Worm (Caenorhabditis elegans) whole organism, L1 larva: Measurements from ENCODE around the gene K06G5.3.
A peak's percentile ranks its signal among the peaks of the same experiment; 100 is the strongest.

Source experiments
- C16A3.4 ChIP-seq: fragments of 150-350 bp; optimal IDR thresholded peaks from 2 replicates; lab custom pipeline; 2014; ENCODE audit warnings: missing biosample characterization, missing genetic modification characterization
- C34B4.2 ChIP-seq: sonication (generic microtip); optimal IDR thresholded peaks from 2 replicates; lab custom pipeline; 2017; ENCODE audit warnings: mild to moderate bottlenecking, missing genetic modification characterization, missing compliant biosample characterization
- F16B12.6 ChIP-seq: fragments of 150-350 bp; optimal IDR thresholded peaks from 2 replicates; lab custom pipeline; 2014; ENCODE audit warnings: missing biosample characterization, missing genetic modification characterization
- Y116A8C.19 ChIP-seq: sonication (generic microtip); optimal IDR thresholded peaks from 2 replicates; lab custom pipeline; 2016; ENCODE audit warnings: missing compliant biosample characterization, missing genetic modification characterization, borderline replicate concordance
- alr-1 ChIP-seq: fragments of 200-800 bp; sonication (Bioruptor generic); optimal IDR thresholded peaks from 2 replicates; lab custom pipeline; 2018; ENCODE audit warnings: borderline replicate concordance, mild to moderate bottlenecking, missing genetic modification characterization, missing compliant biosample characterization
- aly-2 ChIP-seq: fragments of 150-350 bp; optimal IDR thresholded peaks from 2 replicates; lab custom pipeline; 2014; ENCODE audit warnings: missing biosample characterization, missing genetic modification characterization
- blmp-1 ChIP-seq: fragments of 150-350 bp; optimal IDR thresholded peaks from 2 replicates; lab custom pipeline; 2014; ENCODE audit warnings: missing biosample characterization, missing genetic modification characterization
- ceh-63 ChIP-seq: fragments of 200-800 bp; sonication (Bioruptor generic); optimal IDR thresholded peaks from 2 replicates; lab custom pipeline; 2018; ENCODE audit warnings: mild to moderate bottlenecking, missing genetic modification characterization, missing compliant biosample characterization
- ceh-82 ChIP-seq, 3 experiments: fragments of 150-350 bp in 1 of 3; sonication (generic microtip) in 2 of 3; optimal IDR thresholded peaks; 2 replicates each; lab custom pipeline; 2014 to 2017; ENCODE audit warnings: missing biosample characterization in 3 of 3, missing genetic modification characterization in 3 of 3
- ceh-88 ChIP-seq: fragments of 200-800 bp; sonication (Bioruptor generic); IDR thresholded peaks from 2 replicates; pipeline ENCODE4 v1.3.6; 2022; ENCODE audit warnings: missing genetic modification characterization, missing compliant biosample characterization
- ceh-90 ChIP-seq: sonication (generic microtip); optimal IDR thresholded peaks from 2 replicates; lab custom pipeline; 2016; ENCODE audit warnings: missing genetic modification characterization, missing compliant biosample characterization
- ces-1 ChIP-seq: fragments of 150-350 bp; optimal IDR thresholded peaks from 2 replicates; lab custom pipeline; 2014; ENCODE audit warnings: missing biosample characterization, missing genetic modification reagents, missing genetic modification characterization
- efl-3 ChIP-seq: fragments of 200-800 bp; sonication (Bioruptor generic); optimal IDR thresholded peaks from 2 replicates; lab custom pipeline; 2018; ENCODE audit warnings: mild to moderate bottlenecking, missing genetic modification characterization, missing compliant biosample characterization
- egl-13 ChIP-seq: sonication (generic microtip); optimal IDR thresholded peaks from 2 replicates; lab custom pipeline; 2016; ENCODE audit warnings: missing genotype, missing genetic modification reagents, missing genetic modification characterization, missing compliant biosample characterization
- egl-27 ChIP-seq, 2 experiments: fragments of 150-350 bp in 1 of 2; sonication (generic microtip); optimal IDR thresholded peaks; 3 replicates each; lab custom pipeline; 2017 to 2018; ENCODE audit warnings: missing biosample characterization in 2 of 2, missing genetic modification characterization in 2 of 2, missing genetic modification reagents in 2 of 2
- elt-2 ChIP-seq: sonication (generic microtip); optimal IDR thresholded peaks from 2 replicates; lab custom pipeline; 2016; ENCODE audit warnings: missing genetic modification characterization, mild to moderate bottlenecking, inconsistent platforms, missing compliant biosample characterization, missing genetic modification reagents
- elt-3 ChIP-seq, 6 experiments: fragments of 150-350 bp in 1 of 6; sonication (generic microtip); optimal IDR thresholded peaks; 2 replicates each; lab custom pipeline; 2017 to 2018; ENCODE audit warnings: missing biosample characterization in 6 of 6, missing genetic modification characterization in 6 of 6, inconsistent platforms in 1 of 6
- fkh-10 ChIP-seq: sonication (generic microtip); optimal IDR thresholded peaks from 2 replicates; lab custom pipeline; 2017; ENCODE audit warnings: missing biosample characterization, missing genetic modification reagents, missing genetic modification characterization
- fkh-4 ChIP-seq: sonication (generic microtip); optimal IDR thresholded peaks from 2 replicates; lab custom pipeline; 2016; ENCODE audit warnings: missing compliant biosample characterization, missing genetic modification characterization, borderline replicate concordance
- fos-1 ChIP-seq: fragments of 150-350 bp; optimal IDR thresholded peaks from 2 replicates; lab custom pipeline; 2014; ENCODE audit warnings: missing biosample characterization, missing genetic modification characterization
- hpl-2 ChIP-seq: fragments of 150-350 bp; optimal IDR thresholded peaks from 2 replicates; lab custom pipeline; 2014; ENCODE audit warnings: missing biosample characterization, missing genetic modification reagents, missing genetic modification characterization
- irx-1 ChIP-seq: sonication (generic microtip); optimal IDR thresholded peaks from 2 replicates; lab custom pipeline; 2016; ENCODE audit warnings: missing genetic modification characterization, missing compliant biosample characterization
- lin-39 ChIP-seq: fragments of 150-350 bp; optimal IDR thresholded peaks from 2 replicates; lab custom pipeline; 2014; ENCODE audit warnings: missing biosample characterization, missing genetic modification reagents, missing genetic modification characterization
- lir-3 ChIP-seq: sonication (generic microtip); optimal IDR thresholded peaks from 2 replicates; lab custom pipeline; 2016; ENCODE audit warnings: mild to moderate bottlenecking, missing genetic modification characterization, moderate library complexity, missing compliant biosample characterization; ENCODE audit not compliant: poor library complexity
- mdl-1 ChIP-seq, 2 experiments: fragments of 150-350 bp; optimal IDR thresholded peaks; 2 replicates each; lab custom pipeline; 2014 to 2017; ENCODE audit warnings: missing biosample characterization in 2 of 2, missing genetic modification characterization in 2 of 2, inconsistent platforms in 1 of 2
- mep-1 ChIP-seq: fragments of 150-350 bp; optimal IDR thresholded peaks from 2 replicates; lab custom pipeline; 2014; ENCODE audit warnings: missing biosample characterization, missing genetic modification characterization
- nhr-11 ChIP-seq: fragments of 150-350 bp; optimal IDR thresholded peaks from 2 replicates; lab custom pipeline; 2014; ENCODE audit warnings: missing biosample characterization, missing genetic modification characterization
- nhr-19 ChIP-seq: fragments of 200-800 bp; sonication (Bioruptor generic); conservative IDR thresholded peaks from 2 replicates; pipeline ENCODE4 v1.3.6; 2022; ENCODE audit warnings: missing genetic modification characterization, missing compliant biosample characterization
- nhr-28 ChIP-seq: fragments of 150-350 bp; optimal IDR thresholded peaks from 2 replicates; lab custom pipeline; 2014; ENCODE audit warnings: missing biosample characterization, missing genetic modification characterization
- nhr-47 ChIP-seq: sonication (generic microtip); optimal IDR thresholded peaks from 2 replicates; lab custom pipeline; 2016; ENCODE audit warnings: mild to moderate bottlenecking, missing genetic modification characterization, moderate library complexity, missing compliant biosample characterization
- nhr-76 ChIP-seq: sonication (generic microtip); optimal IDR thresholded peaks from 2 replicates; lab custom pipeline; 2017; ENCODE audit warnings: missing biosample characterization, missing genetic modification characterization
- nhr-84 ChIP-seq: sonication (generic microtip); optimal IDR thresholded peaks from 2 replicates; lab custom pipeline; 2017; ENCODE audit warnings: missing biosample characterization, missing genetic modification characterization
- nhr-85 ChIP-seq: sonication (generic microtip); peaks from one replicate; lab custom pipeline; 2016; ENCODE audit warnings: missing genetic modification characterization, inconsistent platforms, missing compliant biosample characterization
- pag-3 ChIP-seq: sonication (generic microtip); optimal IDR thresholded peaks from 2 replicates; lab custom pipeline; 2017; ENCODE audit warnings: missing genetic modification characterization, mild to moderate bottlenecking, missing compliant biosample characterization, antibody characterized with exemption, borderline replicate concordance; ENCODE audit not compliant: insufficient read depth
- skn-1 ChIP-seq: fragments of 150-350 bp; optimal IDR thresholded peaks from 2 replicates; lab custom pipeline; 2014; ENCODE audit warnings: missing biosample characterization, missing genetic modification characterization
- snu-23 ChIP-seq: sonication (generic microtip); optimal IDR thresholded peaks from 2 replicates; lab custom pipeline; 2016; ENCODE audit warnings: missing genetic modification characterization, missing compliant biosample characterization
- sup-37 ChIP-seq: fragments of 200-800 bp; sonication (Bioruptor generic); optimal IDR thresholded peaks from 2 replicates; lab custom pipeline; 2018; ENCODE audit warnings: mild to moderate bottlenecking, missing genetic modification characterization, missing compliant biosample characterization
- swsn-7 ChIP-seq: sonication (generic microtip); optimal IDR thresholded peaks from 2 replicates; lab custom pipeline; 2016; ENCODE audit warnings: missing genetic modification characterization, missing compliant biosample characterization
- unc-30 ChIP-seq: sonication (generic microtip); optimal IDR thresholded peaks from 2 replicates; lab custom pipeline; 2017; ENCODE audit warnings: missing biosample characterization, missing genetic modification characterization
- unc-86 ChIP-seq: sonication (generic microtip); optimal IDR thresholded peaks from 2 replicates; lab custom pipeline; 2016; ENCODE audit warnings: missing genetic modification characterization, missing compliant biosample characterization
- unc-98 ChIP-seq: fragments of 200-800 bp; sonication (Bioruptor generic); IDR thresholded peaks from 2 replicates; pipeline ENCODE4 v1.3.6; 2022; ENCODE audit warnings: missing genetic modification characterization, missing compliant biosample characterization
- vab-15 ChIP-seq: sonication (generic microtip); optimal IDR thresholded peaks from 2 replicates; lab custom pipeline; 2017; ENCODE audit warnings: missing genotype, mild to moderate bottlenecking, missing genetic modification characterization, missing compliant biosample characterization
- zag-1 ChIP-seq: fragments of 150-350 bp; optimal IDR thresholded peaks from 2 replicates; lab custom pipeline; 2014; ENCODE audit warnings: missing biosample characterization, missing genetic modification characterization
- ztf-11 ChIP-seq, 2 experiments: sonication (generic microtip); optimal IDR thresholded peaks; 2 replicates each; lab custom pipeline; 2016 to 2017; ENCODE audit warnings: missing genetic modification characterization in 2 of 2, missing biosample characterization in 1 of 2, missing compliant biosample characterization in 1 of 2
- ztf-4 ChIP-seq: fragments of 150-350 bp; optimal IDR thresholded peaks from 2 replicates; lab custom pipeline; 2014; ENCODE audit warnings: missing biosample characterization, missing genetic modification characterization

Gene K06G5.3

ce11 chrX:14173850-14174249 lies 49.2 kb downstream of the K06G5.3 start, which contains the start of gene idhb-1 (continued):
- TF ChIP-seq nhr-84 (tag; lab: Kevin White, UChicago): no peak
- TF ChIP-seq elt-3 (tag; optimal IDR thresholded peaks at IDR 0.05; lab: Kevin White, UChicago): peak in 2 of 6 experiments; percentile 28 to 44
- peak; percentile 10 for TF ChIP-seq pag-3
- TF ChIP-seq efl-3 (GFP tag; lab: Kevin White, UChicago): no peak
- TF ChIP-seq alr-1 (tag; lab: Kevin White, UChicago): no peak
- TF ChIP-seq vab-15 (tag; lab: Kevin White, UChicago): no peak
- TF ChIP-seq swsn-7 (tag; lab: Kevin White, UChicago): peak; percentile 83
- no peak for TF ChIP-seq lir-3 (tag; lab: Kevin White, UChicago)
- TF ChIP-seq elt-2: no peak
- no peak for TF ChIP-seq blmp-1 (tag; lab: Kevin White, UChicago)
- TF ChIP-seq hpl-2 (GFP tag; lab: Kevin White, UChicago): peak; percentile 47
- TF ChIP-seq C16A3.4 (tag; lab: Kevin White, UChicago): peak; percentile 79
- no peak for TF ChIP-seq egl-27 (tag; optimal IDR thresholded peaks at IDR 0.05; lab: Kevin White, UChicago)
- no peak for TF ChIP-seq C34B4.2 (tag; lab: Kevin White, UChicago)
- TF ChIP-seq aly-2 (tag; lab: Kevin White, UChicago): no peak
- no peak for TF ChIP-seq nhr-11
- TF ChIP-seq fkh-4 (tag; lab: Kevin White, UChicago): no peak
- peak; percentile 71 to 88 (median 75) for TF ChIP-seq ceh-82 (tag; optimal IDR thresholded peaks at IDR 0.05; lab: Kevin White, UChicago)
- TF ChIP-seq irx-1 (tag; lab: Kevin White, UChicago): peak; percentile 49
- peak; percentile 67 for TF ChIP-seq mep-1 (tag; lab: Kevin White, UChicago)
- peak; percentile 86 for TF ChIP-seq nhr-47 (tag; lab: Kevin White, UChicago)
- peak; percentile 64 for TF ChIP-seq unc-86 (tag; lab: Kevin White, UChicago)
- peak; percentile 81 for TF ChIP-seq nhr-19 (GFP tag; lab: Robert Waterston, UW)
- no peak for TF ChIP-seq ceh-90 (tag; lab: Kevin White, UChicago)
- peak; percentile 31 for TF ChIP-seq fkh-10 (GFP tag; lab: Kevin White, UChicago)
- TF ChIP-seq F16B12.6: peak; percentile 36
- TF ChIP-seq egl-13 (tag; lab: Kevin White, UChicago): peak; percentile 60
- TF ChIP-seq ztf-11 (tag; optimal IDR thresholded peaks at IDR 0.05; lab: Kevin White, UChicago): no peak
- no peak for TF ChIP-seq nhr-28 (tag; lab: Kevin White, UChicago)
- peak; percentile 83 for TF ChIP-seq snu-23 (GFP tag; lab: Kevin White, UChicago)
- peak; percentile 81 for TF ChIP-seq skn-1 (tag; lab: Kevin White, UChicago)
- peak; percentile 37 for TF ChIP-seq fos-1 (tag; lab: Kevin White, UChicago)
- TF ChIP-seq Y116A8C.19: no peak
- no peak for TF ChIP-seq nhr-76 (tag; lab: Kevin White, UChicago)
- TF ChIP-seq lin-39: peak; percentile 67
- no peak for TF ChIP-seq ceh-88 (GFP tag; lab: Robert Waterston, UW)
- TF ChIP-seq ces-1 (GFP tag; lab: Kevin White, UChicago): no peak
- TF ChIP-seq zag-1 (tag; lab: Kevin White, UChicago): peak; percentile 5
- no peak for TF ChIP-seq unc-98 (GFP tag; lab: Robert Waterston, UW)
- no peak for TF ChIP-seq unc-30 (tag; lab: Kevin White, UChicago)
- peak; percentile 8 for TF ChIP-seq sup-37 (GFP tag; lab: Kevin White, UChicago)
- TF ChIP-seq nhr-85 (tag; lab: Kevin White, UChicago): peak; percentile 75
- no peak for TF ChIP-seq ztf-4 (tag; lab: Kevin White, UChicago)
- peak in 1 of 2 experiments; percentile 68 for TF ChIP-seq mdl-1 (tag; optimal IDR thresholded peaks at IDR 0.05; lab: Kevin White, UChicago)
- no peak for TF ChIP-seq ceh-63
